Worm (Caenorhabditis elegans): ENCODE data around the gene F46B3.9.

F46B3.9 gene

DNA sequence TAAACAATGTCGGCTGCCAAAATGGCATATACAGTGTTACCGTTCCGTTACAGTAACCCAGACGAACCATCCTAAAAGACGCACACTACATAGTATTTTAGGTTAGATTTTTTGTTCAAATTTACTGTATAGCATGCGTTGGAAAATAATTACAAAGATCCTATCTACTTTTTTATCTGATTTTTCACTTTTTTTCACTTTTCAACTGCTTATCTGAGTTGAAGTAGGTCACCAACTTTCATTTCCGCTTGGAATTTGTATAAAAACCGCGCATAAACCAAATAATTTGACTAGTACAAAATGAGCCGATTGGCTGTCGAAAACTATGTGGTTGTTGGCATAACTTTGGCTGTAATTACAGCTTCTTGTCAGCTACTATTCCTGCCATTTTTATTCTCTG is 26.1 kb downstream of the F46B3.9 start, which contains the start of gene col-163:
TSS of gene col-163 (plus strand) at position 301 of the 400 bp plus-strand sequence.
- TF ChIP-seq pqm-1 (tag; optimal IDR thresholded peaks at IDR 0.05) = no peak
- TF ChIP-seq fkh-10 (GFP tag; optimal IDR thresholded peaks at IDR 0.05) = no peak
- no peak for TF ChIP-seq ZK546.5 (tag; optimal IDR thresholded peaks at IDR 0.05)

DNA sequence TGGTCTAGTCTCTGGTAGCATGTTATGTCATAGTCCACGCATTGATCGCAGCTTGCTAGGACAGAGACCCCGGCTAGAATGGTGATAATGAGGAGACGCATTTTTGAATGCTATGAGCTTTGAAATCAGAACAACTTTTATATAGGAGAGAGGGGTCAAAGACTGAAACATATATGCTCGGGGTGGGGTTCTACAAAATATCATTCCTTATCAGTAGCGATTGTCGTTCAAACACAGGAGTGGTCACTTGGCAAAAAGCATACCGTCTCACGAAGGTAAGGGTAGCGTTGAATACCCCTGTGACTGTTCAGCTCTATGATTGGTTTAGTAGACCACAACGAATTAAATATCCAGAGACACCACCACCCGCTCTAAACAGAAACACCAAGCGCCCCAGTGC is 28.9 kb downstream of the F46B3.9 start, which contains the start of gene F46B3.1:
TSS of gene F46B3.1 (minus strand) at position 101 of the 400 bp plus-strand sequence.
- TF ChIP-seq duxl-1 (tag; optimal IDR thresholded peaks at IDR 0.05; ENCODE audit: poor library complexity) = no peak
- TF ChIP-seq mdt-29 (GFP tag; IDR thresholded peaks at IDR 0.05) = no peak
- TF ChIP-seq nhr-41 (GFP tag; IDR thresholded peaks at IDR 0.05) = no peak
- no peak for TF ChIP-seq Y75B8A.6 (GFP tag; IDR thresholded peaks at IDR 0.05)
- TF ChIP-seq madf-5 (GFP tag; IDR thresholded peaks at IDR 0.05) = no peak
- TF ChIP-seq set-16 (GFP tag; IDR thresholded peaks at IDR 0.05) = no peak

ce11 chrV:20595653-20596052 is 30.3 kb downstream of the F46B3.9 start, which contains the start of gene F26F2.11:
TSS of gene F26F2.11 (minus strand) at chrV:20595753.
- no peak for TF ChIP-seq spr-1 (tag; optimal IDR thresholded peaks at IDR 0.05)
- TF ChIP-seq aly-2 (tag; optimal IDR thresholded peaks at IDR 0.05) = no peak
- no peak for TF ChIP-seq ZK337.2 (GFP tag; IDR thresholded peaks at IDR 0.05)
- no peak for TF ChIP-seq snpc-4 (tag; optimal IDR thresholded peaks at IDR 0.05)
- TF ChIP-seq ZK546.5 (tag; optimal IDR thresholded peaks at IDR 0.05) = no peak
- TF ChIP-seq ztf-11 (tag; optimal IDR thresholded peaks at IDR 0.05) = no peak

DNA sequence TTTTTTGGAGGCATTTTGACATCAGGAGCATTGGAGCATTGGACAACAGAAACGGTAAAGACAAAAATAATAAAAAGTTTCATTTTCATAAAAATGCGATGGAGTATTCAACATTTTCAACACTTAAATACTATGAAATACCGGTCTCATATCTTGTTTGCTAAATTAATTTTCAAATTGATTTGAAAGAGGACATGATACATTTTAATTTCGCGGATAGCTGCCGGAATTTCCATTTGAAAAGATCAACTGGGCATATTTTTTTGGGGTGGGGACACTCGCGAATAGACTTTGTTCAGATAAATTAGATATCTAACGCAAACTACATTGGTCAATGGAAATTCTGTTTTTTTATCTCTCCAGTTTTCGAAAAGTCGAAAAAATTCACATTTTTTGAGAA is 31.2 kb downstream of the F46B3.9 start, which contains the start of gene F26F2.10:
TSS of gene F26F2.10 (minus strand) at position 101 of the 400 bp plus-strand sequence.
- TF ChIP-seq ceh-28 (tag; optimal IDR thresholded peaks at IDR 0.05) (no peak), pqm-1 (tag; optimal IDR thresholded peaks at IDR 0.05) (no peak), nhr-237 (tag; optimal IDR thresholded peaks at IDR 0.05) (no peak), Y48G9A.11 (GFP tag; IDR thresholded peaks at IDR 0.05) (no peak), T26A8.4 (GFP tag; IDR thresholded peaks at IDR 0.05) (no peak), nhr-77 (tag; optimal IDR thresholded peaks at IDR 0.05) (no peak), R02D3.7 (tag; optimal IDR thresholded peaks at IDR 0.05) (no peak), ceh-44 (GFP tag; IDR thresholded peaks at IDR 0.05) (no peak), sdz-12 (GFP tag; optimal IDR thresholded peaks at IDR 0.05) (no peak), tra-1 (GFP tag; IDR thresholded peaks at IDR 0.05) (no peak), F44E2.7 (GFP tag; IDR thresholded peaks at IDR 0.05) (no peak), zfp-3 (GFP tag; conservative IDR thresholded peaks at IDR 0.05) (no peak), ceh-62 (tag; optimal IDR thresholded peaks at IDR 0.05) (no peak), nhr-11 (tag; optimal IDR thresholded peaks at IDR 0.05) (no peak), gei-8 (GFP tag; optimal IDR thresholded peaks at IDR 0.05) (no peak)

ce11 chrV:20580511-20581040 is 45.4 kb downstream of the F46B3.9 start, which contains the start of gene F26F2.7:
TSS of gene F26F2.7 (plus strand) at chrV:20580990.
- TF ChIP-seq nhr-237 (tag; optimal IDR thresholded peaks at IDR 0.05) (no peak), madf-5 (GFP tag; IDR thresholded peaks at IDR 0.05) (no peak), jun-1 (tag; optimal IDR thresholded peaks at IDR 0.05) (no peak), pha-4 (GFP tag; IDR thresholded peaks at IDR 0.05) (peak; percentile 77), pha-4 (tag; optimal IDR thresholded peaks at IDR 0.05) (no peak), nhr-77 (tag; optimal IDR thresholded peaks at IDR 0.05) (peak; percentile 72), madf-9 (GFP tag; conservative IDR thresholded peaks at IDR 0.05) (peak; percentile 39; the same call in 1 of the 2 replicates), ZK337.2 (GFP tag; IDR thresholded peaks at IDR 0.05) (no peak), vab-7 (GFP tag; IDR thresholded peaks at IDR 0.05) (no peak), F10B5.3 (tag; optimal IDR thresholded peaks at IDR 0.05) (peak; percentile 68), dpl-1 (GFP tag; optimal IDR thresholded peaks at IDR 0.05) (peak; percentile 79), daf-8 (GFP tag; IDR thresholded peaks at IDR 0.05) (no peak), arid-1 (GFP tag; conservative IDR thresholded peaks at IDR 0.05) (peak; percentile 64), hmg-1.1 (GFP tag; IDR thresholded peaks at IDR 0.05) (peak; percentile 84), lin-13 (GFP tag; optimal IDR thresholded peaks at IDR 0.05) (peak; percentile 68), egl-43 (GFP tag; IDR thresholded peaks at IDR 0.05) (no peak), Y48G9A.11 (GFP tag; IDR thresholded peaks at IDR 0.05) (no peak), R02D3.7 (tag; optimal IDR thresholded peaks at IDR 0.05) (no peak), nhr-48 (tag; optimal IDR thresholded peaks at IDR 0.05) (peak; percentile 56), ces-1 (GFP tag; optimal IDR thresholded peaks at IDR 0.05) (no peak), lir-3 (tag; optimal IDR thresholded peaks at IDR 0.05) (no peak), hlh-11 (tag; optimal IDR thresholded peaks at IDR 0.05) (peak; percentile 95), ceh-82 (tag; optimal IDR thresholded peaks at IDR 0.05) (no peak)

Measured in whole organism, L4 larva.